Worm (Caenorhabditis elegans) whole organism, mixed stage, embryonic: ENCODE data around the gene ifas-1.

Experiments
- M03D4.4 ChIP-seq: sonication (generic microtip); optimal IDR thresholded peaks from 2 replicates; lab custom pipeline; 2017; ENCODE audit warnings: mild to moderate bottlenecking, missing genetic modification characterization, missing compliant biosample characterization
- bed-3 ChIP-seq: fragments of 200-800 bp; sonication (Bioruptor generic); optimal IDR thresholded peaks from 3 replicates; lab custom pipeline; 2018; ENCODE audit warnings: mild to moderate bottlenecking, missing genetic modification characterization, moderate library complexity, missing compliant biosample characterization
- ceh-39 ChIP-seq: fragments of 150-350 bp; optimal IDR thresholded peaks from 2 replicates; lab custom pipeline; 2014; ENCODE audit warnings: missing biosample characterization, missing genetic modification characterization
- ceh-43 ChIP-seq: fragments of 200-800 bp; sonication (Bioruptor generic); optimal IDR thresholded peaks from 2 replicates; lab custom pipeline; 2018; ENCODE audit warnings: mild to moderate bottlenecking, missing genetic modification characterization, moderate library complexity, missing compliant biosample characterization
- ceh-83 ChIP-seq: fragments of 200-800 bp; sonication (Bioruptor generic); optimal IDR thresholded peaks from 2 replicates; lab custom pipeline; 2018; ENCODE audit warnings: mild to moderate bottlenecking, missing genetic modification characterization, missing compliant biosample characterization
- ces-1 ChIP-seq: fragments of 150-350 bp; optimal IDR thresholded peaks from 2 replicates; lab custom pipeline; 2014; ENCODE audit warnings: missing biosample characterization, missing genetic modification reagents, missing genetic modification characterization
- cnd-1 ChIP-seq: fragments of 200-800 bp; sonication (Bioruptor generic); optimal IDR thresholded peaks from 2 replicates; lab custom pipeline; 2018; ENCODE audit warnings: mild to moderate bottlenecking, missing genetic modification characterization, missing compliant biosample characterization
- elt-1 ChIP-seq: sonication (generic microtip); optimal IDR thresholded peaks from 2 replicates; lab custom pipeline; 2017; ENCODE audit warnings: missing genetic modification characterization, mild to moderate bottlenecking, missing compliant biosample characterization, antibody characterized with exemption, moderate library complexity, borderline replicate concordance; ENCODE audit not compliant: insufficient read depth
- flh-1 ChIP-seq: fragments of 200-800 bp; sonication (Bioruptor generic); optimal IDR thresholded peaks from 2 replicates; lab custom pipeline; 2018; ENCODE audit warnings: mild to moderate bottlenecking, missing genetic modification characterization, moderate library complexity, missing compliant biosample characterization
- ham-2 ChIP-seq: fragments of 200-800 bp; sonication (Bioruptor generic); optimal IDR thresholded peaks from 2 replicates; lab custom pipeline; 2018; ENCODE audit warnings: mild to moderate bottlenecking, missing genetic modification characterization, missing compliant biosample characterization
- hlh-1 ChIP-seq: fragments of 150-350 bp; optimal IDR thresholded peaks from 2 replicates; lab custom pipeline; 2014; ENCODE audit warnings: missing biosample characterization, missing genetic modification reagents, missing genetic modification characterization
- lin-13 ChIP-seq: fragments of 150-350 bp; optimal IDR thresholded peaks from 2 replicates; lab custom pipeline; 2014; ENCODE audit warnings: missing biosample characterization, missing genetic modification characterization
- lin-32 ChIP-seq: fragments of 200-800 bp; sonication (Bioruptor generic); optimal IDR thresholded peaks from 2 replicates; lab custom pipeline; 2018; ENCODE audit warnings: mild to moderate bottlenecking, missing genetic modification characterization, missing compliant biosample characterization
- lsy-2 ChIP-seq: fragments of 150-350 bp; optimal IDR thresholded peaks from 2 replicates; lab custom pipeline; 2014; ENCODE audit warnings: missing biosample characterization, missing genetic modification characterization
- mab-5 ChIP-seq: fragments of 150-350 bp; optimal IDR thresholded peaks from 2 replicates; lab custom pipeline; 2014; ENCODE audit warnings: missing biosample characterization, missing genetic modification characterization
- mep-1 ChIP-seq: fragments of 150-350 bp; optimal IDR thresholded peaks from 2 replicates; lab custom pipeline; 2017; ENCODE audit warnings: missing biosample characterization, missing genetic modification reagents, missing genetic modification characterization, inconsistent platforms
- mls-2 ChIP-seq: sonication (generic microtip); optimal IDR thresholded peaks from 2 replicates; lab custom pipeline; 2016; ENCODE audit warnings: mild to moderate bottlenecking, missing genetic modification characterization, moderate library complexity, missing compliant biosample characterization
- nhr-12 ChIP-seq: fragments of 150-350 bp; optimal IDR thresholded peaks from 2 replicates; lab custom pipeline; 2014; ENCODE audit warnings: missing biosample characterization, missing genetic modification characterization
- nhr-2 ChIP-seq: fragments of 150-350 bp; optimal IDR thresholded peaks from 2 replicates; lab custom pipeline; 2014; ENCODE audit warnings: missing biosample characterization, missing genetic modification characterization
- nhr-237 ChIP-seq: fragments of 150-350 bp; optimal IDR thresholded peaks from 2 replicates; lab custom pipeline; 2014; ENCODE audit warnings: missing biosample characterization, missing genetic modification characterization
- nhr-28 ChIP-seq: fragments of 150-350 bp; optimal IDR thresholded peaks from 2 replicates; lab custom pipeline; 2014; ENCODE audit warnings: missing biosample characterization, missing genetic modification characterization
- nhr-76 ChIP-seq: sonication (generic microtip); optimal IDR thresholded peaks from 2 replicates; lab custom pipeline; 2017; ENCODE audit warnings: missing biosample characterization, missing genetic modification characterization
- pha-4 ChIP-seq: fragments of 150-350 bp; optimal IDR thresholded peaks from 2 replicates; lab custom pipeline; 2018; ENCODE audit warnings: missing biosample characterization, missing genetic modification reagents, missing genetic modification characterization
- sem-2 ChIP-seq: fragments of 200-800 bp; sonication (Bioruptor generic); optimal IDR thresholded peaks from 2 replicates; lab custom pipeline; 2018; ENCODE audit warnings: mild to moderate bottlenecking, missing genetic modification characterization, missing compliant biosample characterization
- snpc-4 ChIP-seq: fragments of 150-350 bp; optimal IDR thresholded peaks from 2 replicates; lab custom pipeline; 2014; ENCODE audit warnings: missing biosample characterization, missing genetic modification characterization
- sptf-1 ChIP-seq: sonication (generic microtip); optimal IDR thresholded peaks from 2 replicates; lab custom pipeline; 2017; ENCODE audit warnings: mild to moderate bottlenecking, missing genetic modification characterization, moderate library complexity, missing compliant biosample characterization
- tbx-8 ChIP-seq: fragments of 200-800 bp; sonication (Bioruptor generic); optimal IDR thresholded peaks from 2 replicates; lab custom pipeline; 2018; ENCODE audit warnings: mild to moderate bottlenecking, missing genetic modification characterization, moderate library complexity, missing compliant biosample characterization
- unc-120 ChIP-seq: sonication (generic microtip); optimal IDR thresholded peaks from 2 replicates; lab custom pipeline; 2017; ENCODE audit warnings: missing genetic modification characterization, missing compliant biosample characterization; ENCODE audit not compliant: poor library complexity, severe bottlenecking
- unc-39 ChIP-seq: fragments of 150-350 bp; optimal IDR thresholded peaks from 2 replicates; lab custom pipeline; 2014; ENCODE audit warnings: missing biosample characterization, missing genetic modification characterization
- unc-62 ChIP-seq: fragments of 150-350 bp; optimal IDR thresholded peaks from 2 replicates; lab custom pipeline; 2014; ENCODE audit warnings: missing biosample characterization, missing genetic modification reagents, missing genetic modification characterization
- zip-8 ChIP-seq: fragments of 150-350 bp; optimal IDR thresholded peaks from 2 replicates; lab custom pipeline; 2014; ENCODE audit warnings: missing biosample characterization, missing genetic modification characterization
- ztf-11 ChIP-seq: fragments of 150-350 bp; optimal IDR thresholded peaks from 2 replicates; lab custom pipeline; 2014; ENCODE audit warnings: missing biosample characterization, missing genetic modification characterization

The ifas-1 gene

DNA sequence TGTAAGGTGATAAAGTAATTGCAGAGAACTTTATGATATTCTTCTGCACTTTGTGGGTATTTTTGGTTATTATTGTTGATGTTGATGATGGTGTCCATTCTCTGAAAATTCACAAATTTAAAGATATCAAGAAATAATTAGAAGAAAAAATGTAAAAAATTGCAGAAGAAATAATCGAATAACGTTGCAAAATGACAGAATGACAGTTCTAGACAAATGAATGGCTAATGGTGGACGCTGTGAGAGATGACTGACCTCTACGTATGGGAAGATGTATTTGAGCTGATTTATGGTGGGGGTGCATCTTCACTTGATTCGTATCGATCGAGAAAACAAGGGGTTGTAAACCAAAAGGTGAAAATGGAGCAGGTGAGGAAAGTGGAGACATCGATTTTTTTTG lies 15.0 kb downstream of the ifas-1 start, which contains the start of gene sea-1:
TSS of gene sea-1 (minus strand) at position 101 of the 400 bp plus-strand sequence.
- TF ChIP-seq ztf-11 (tag; lab: Kevin White, UChicago) (no peak), flh-1 (GFP tag; lab: Kevin White, UChicago) (no peak), nhr-28 (tag; lab: Kevin White, UChicago) (no peak), lin-32 (GFP tag; lab: Kevin White, UChicago) (no peak), zip-8 (tag; lab: Kevin White, UChicago) (no peak), tbx-8 (GFP tag; lab: Kevin White, UChicago) (no peak), lin-13 (tag; lab: Kevin White, UChicago) (no peak), M03D4.4 (tag; lab: Kevin White, UChicago) (no peak), ceh-83 (GFP tag; lab: Kevin White, UChicago) (no peak), ces-1 (GFP tag; lab: Kevin White, UChicago) (no peak), mls-2 (tag; lab: Kevin White, UChicago) (no peak), nhr-76 (tag; lab: Kevin White, UChicago) (no peak), nhr-2 (tag; lab: Kevin White, UChicago) (no peak), nhr-12 (no peak), unc-39 (no peak), mab-5 (tag; lab: Kevin White, UChicago) (no peak), nhr-237 (no peak)

DNA sequence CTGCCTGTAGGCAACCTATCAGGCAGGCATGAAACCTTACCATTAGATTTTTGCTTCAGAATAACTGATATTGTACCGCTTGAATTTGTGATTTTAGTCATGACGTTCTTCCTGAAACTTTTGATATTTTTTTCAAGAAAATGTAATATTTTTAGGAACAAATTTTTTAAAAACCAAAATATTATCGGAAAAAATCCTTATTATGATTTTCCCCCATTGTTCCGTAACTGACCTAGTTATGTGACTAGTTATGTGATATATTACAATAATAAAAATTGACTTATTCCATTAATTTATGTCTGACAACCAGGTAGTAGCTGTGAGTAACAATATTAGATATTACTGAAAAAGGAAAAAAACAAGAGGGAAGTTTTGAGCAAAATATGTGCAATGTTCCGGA lies 17.6 kb downstream of the ifas-1 start, which contains the start of gene srx-98:
TSS of gene srx-98 (minus strand) at position 101 of the 400 bp plus-strand sequence.
- no peak for TF ChIP-seq nhr-28 (tag; lab: Kevin White, UChicago)
- TF ChIP-seq lin-32 (GFP tag; lab: Kevin White, UChicago) = no peak
- TF ChIP-seq ham-2 (GFP tag; lab: Kevin White, UChicago) = no peak
- TF ChIP-seq hlh-1 (tag; lab: Kevin White, UChicago) = no peak
- no peak for TF ChIP-seq bed-3
- TF ChIP-seq ces-1 (GFP tag; lab: Kevin White, UChicago) = no peak
- no peak for TF ChIP-seq nhr-237
- no peak for TF ChIP-seq lsy-2

DNA sequence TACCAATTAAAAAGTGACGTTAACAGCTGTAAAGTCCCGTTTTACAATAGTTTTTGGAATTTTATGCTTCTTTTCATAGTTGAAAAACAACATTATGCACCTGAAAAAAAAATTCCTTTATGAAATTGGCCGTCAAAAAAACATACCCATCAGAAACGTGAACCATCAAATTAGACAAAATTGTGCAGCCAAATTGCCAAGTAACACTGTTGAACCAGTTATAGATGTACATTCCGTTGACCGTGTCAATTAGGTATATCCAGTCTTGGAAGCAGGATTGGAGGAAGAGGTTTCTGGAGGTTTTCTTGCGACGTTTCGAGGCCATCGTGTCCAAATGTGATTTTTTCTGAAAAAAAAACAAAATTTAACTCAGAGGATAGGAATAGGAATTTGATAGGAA lies 19.2 kb downstream of the ifas-1 start, which contains the start of gene srx-97:
TSS of gene srx-97 (minus strand) at position 101 of the 400 bp plus-strand sequence.
- TF ChIP-seq nhr-12 = no peak
- TF ChIP-seq ceh-43 (GFP tag; lab: Kevin White, UChicago) = no peak
- TF ChIP-seq tbx-8 (GFP tag; lab: Kevin White, UChicago) = no peak
- TF ChIP-seq pha-4 (tag; lab: Kevin White, UChicago) = no peak
- no peak for TF ChIP-seq ces-1 (GFP tag; lab: Kevin White, UChicago)
- no peak for TF ChIP-seq elt-1 (tag; lab: Kevin White, UChicago)
- TF ChIP-seq mep-1 (tag; lab: Kevin White, UChicago) = no peak
- TF ChIP-seq cnd-1 (tag; lab: Kevin White, UChicago) = no peak
- no peak for TF ChIP-seq unc-62
- TF ChIP-seq M03D4.4 (tag; lab: Kevin White, UChicago) = no peak
- TF ChIP-seq lin-13 (tag; lab: Kevin White, UChicago) = no peak
- no peak for TF ChIP-seq sem-2 (GFP tag; lab: Kevin White, UChicago)
- no peak for TF ChIP-seq hlh-1 (tag; lab: Kevin White, UChicago)
- TF ChIP-seq flh-1 (GFP tag; lab: Kevin White, UChicago) = no peak
- no peak for TF ChIP-seq lin-32 (GFP tag; lab: Kevin White, UChicago)
- no peak for TF ChIP-seq nhr-237
- TF ChIP-seq ceh-39 = no peak
- TF ChIP-seq zip-8 (tag; lab: Kevin White, UChicago) = no peak
- no peak for TF ChIP-seq ceh-83 (GFP tag; lab: Kevin White, UChicago)
- no peak for TF ChIP-seq unc-120 (tag; lab: Kevin White, UChicago)

DNA sequence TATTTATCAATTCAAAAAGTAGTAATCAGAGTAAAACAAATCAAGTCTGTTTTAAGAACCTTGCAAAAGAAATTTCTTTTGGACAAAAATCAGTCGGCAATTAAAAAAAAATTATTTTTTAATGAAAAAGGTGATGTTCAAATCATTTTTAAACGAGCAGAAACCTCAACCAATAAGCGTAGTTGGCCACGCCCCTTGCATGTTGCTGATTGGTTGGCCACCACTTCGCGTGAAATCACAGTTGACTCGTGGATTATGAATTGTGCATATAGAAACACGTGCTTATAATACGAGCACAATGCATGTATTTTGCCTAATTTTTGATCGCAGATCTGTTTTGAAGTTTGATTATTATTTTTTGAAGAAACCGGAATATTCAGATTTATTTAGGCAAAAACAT lies 23.3 kb downstream of the ifas-1 start:
- TF ChIP-seq pha-4 (tag; lab: Kevin White, UChicago) = no peak
- no peak for TF ChIP-seq snpc-4
- TF ChIP-seq, all 35 proteins: peak for 0

DNA sequence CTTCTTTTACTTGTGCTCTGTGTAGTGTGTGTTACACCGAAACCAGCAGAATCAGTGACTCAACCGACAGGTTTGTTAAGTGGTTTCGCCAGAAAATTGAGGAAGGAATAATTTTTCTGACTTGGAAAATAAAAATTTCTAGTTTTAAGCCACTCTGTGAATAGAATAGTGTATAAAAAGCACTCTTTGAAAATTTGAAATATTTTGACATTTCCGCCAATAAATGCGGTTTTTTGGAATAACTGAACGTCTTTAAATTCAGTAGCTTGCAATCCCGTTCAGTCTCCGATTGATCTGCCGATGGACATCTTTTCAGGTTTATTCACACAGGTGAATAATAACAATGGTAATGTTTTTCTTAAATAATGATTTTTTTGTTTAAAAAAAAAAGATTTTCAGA lies 24.0 kb downstream of the ifas-1 start, which contains the start of gene F19B10.3:
TSS of gene F19B10.3 (plus strand) at position 301 of the 400 bp plus-strand sequence.
- TF ChIP-seq nhr-76 (tag; lab: Kevin White, UChicago) (no peak), ces-1 (GFP tag; lab: Kevin White, UChicago) (no peak), elt-1 (tag; lab: Kevin White, UChicago) (no peak), unc-39 (no peak), lin-13 (tag; lab: Kevin White, UChicago) (no peak), snpc-4 (no peak), zip-8 (tag; lab: Kevin White, UChicago) (no peak), nhr-237 (no peak), ceh-43 (GFP tag; lab: Kevin White, UChicago) (no peak), bed-3 (no peak), mep-1 (tag; lab: Kevin White, UChicago) (no peak), mab-5 (tag; lab: Kevin White, UChicago) (no peak), tbx-8 (GFP tag; lab: Kevin White, UChicago) (no peak), sptf-1 (tag; lab: Kevin White, UChicago) (no peak), lsy-2 (no peak), mls-2 (tag; lab: Kevin White, UChicago) (no peak)
